Worm (Caenorhabditis elegans): ENCODE measurements around the gene T10H9.8.

The T10H9.8 gene

ce11 chrV:6673967-6674366 lies 21.8 kb downstream of the T10H9.8 start, which contains the start of gene cest-31:
Gene cest-31 (plus strand): TSS chrV:6674267.
- TF ChIP-seq W03F9.2 (tag; optimal IDR thresholded peaks at IDR 0.05) (no peak), dao-5 (tag; optimal IDR thresholded peaks at IDR 0.05) (no peak), him-1 (tag; optimal IDR thresholded peaks at IDR 0.05) (no peak)

- TF ChIP-seq dao-5 (tag; optimal IDR thresholded peaks at IDR 0.05) (no peak), him-1 (tag; optimal IDR thresholded peaks at IDR 0.05) (no peak), W03F9.2 (tag; optimal IDR thresholded peaks at IDR 0.05) (no peak)
Observed at ce11 chrV:6676158-6676849, 24.2 kb downstream of the T10H9.8 start, which contains the start of gene cest-34. Gene cest-34 (plus strand): TSS chrV:6676799.

DNA sequence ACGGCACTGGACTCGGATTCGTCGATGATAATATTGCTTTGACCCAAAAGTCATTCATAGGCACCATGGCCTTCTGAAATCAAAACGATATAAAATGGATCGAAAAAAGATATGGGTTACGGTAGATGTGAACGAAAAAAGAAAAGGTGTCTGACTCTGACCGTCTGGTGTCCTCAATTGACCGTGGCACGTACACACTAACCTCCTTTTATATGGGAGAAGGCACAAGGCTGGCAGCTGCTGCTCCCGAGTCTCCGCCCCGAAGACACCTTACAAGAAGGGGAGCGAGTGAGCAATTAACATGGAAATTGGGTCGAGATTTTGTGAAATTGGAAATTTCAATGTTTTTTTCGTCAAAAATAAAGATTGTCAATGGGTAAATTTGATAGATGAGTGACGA lies 29.4 kb downstream of the T10H9.8 start, which contains the start of gene egl-46:
Gene egl-46 (minus strand): TSS at position 73 of the 400 bp plus-strand sequence.
- TF ChIP-seq him-1 (tag; optimal IDR thresholded peaks at IDR 0.05): no peak
- TF ChIP-seq dao-5 (tag; optimal IDR thresholded peaks at IDR 0.05): no peak
- no peak for TF ChIP-seq W03F9.2 (tag; optimal IDR thresholded peaks at IDR 0.05)

ce11 chrV:6683282-6683681 lies 31.1 kb downstream of the T10H9.8 start:
- TF ChIP-seq dao-5 (tag; optimal IDR thresholded peaks at IDR 0.05): no peak
- TF ChIP-seq him-1 (tag; optimal IDR thresholded peaks at IDR 0.05): no peak
- TF ChIP-seq W03F9.2 (tag; optimal IDR thresholded peaks at IDR 0.05): no peak

DNA sequence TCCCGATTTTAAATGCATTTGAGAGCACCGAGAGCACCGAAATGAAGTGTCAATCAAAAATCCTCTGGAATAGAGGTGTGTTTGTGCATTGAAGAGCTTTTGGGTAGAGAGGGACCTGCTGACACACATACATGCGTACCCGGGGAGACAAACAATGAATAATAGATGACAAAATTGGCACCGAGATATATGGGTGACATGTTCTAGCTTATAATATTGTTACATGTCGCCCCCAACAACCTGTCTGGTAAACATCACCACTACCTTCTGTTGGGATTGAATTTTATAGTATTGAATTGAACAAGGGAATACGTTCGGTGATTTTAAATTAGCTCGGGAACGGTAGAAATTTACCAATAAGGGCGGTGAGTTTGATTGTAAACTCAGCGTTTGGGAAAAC lies 31.6 kb downstream of the T10H9.8 start:
- TF ChIP-seq him-1 (tag; optimal IDR thresholded peaks at IDR 0.05) (no peak), dao-5 (tag; optimal IDR thresholded peaks at IDR 0.05) (no peak), W03F9.2 (tag; optimal IDR thresholded peaks at IDR 0.05) (no peak)

DNA sequence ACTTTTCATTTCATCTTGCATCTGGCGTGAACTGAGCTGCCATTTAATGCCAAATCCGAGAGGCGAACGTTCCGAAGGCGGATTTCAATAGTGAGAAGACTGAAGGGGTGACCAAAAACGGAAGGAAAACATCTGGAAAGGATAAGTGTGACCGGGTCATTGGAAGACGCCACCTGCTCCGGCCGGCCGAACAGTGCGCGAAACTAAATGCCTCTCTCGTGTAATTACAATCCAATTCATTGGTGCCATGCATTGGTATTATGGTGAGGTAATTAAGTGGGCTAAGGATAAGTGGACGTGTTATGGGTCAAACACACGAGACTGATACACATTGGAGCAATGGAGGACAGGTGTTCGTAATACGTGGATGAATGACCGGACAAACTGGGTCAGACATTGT lies 32.4 kb downstream of the T10H9.8 start:
- TF ChIP-seq W03F9.2 (tag; optimal IDR thresholded peaks at IDR 0.05) (no peak), dao-5 (tag; optimal IDR thresholded peaks at IDR 0.05) (no peak), him-1 (tag; optimal IDR thresholded peaks at IDR 0.05) (no peak)

DNA sequence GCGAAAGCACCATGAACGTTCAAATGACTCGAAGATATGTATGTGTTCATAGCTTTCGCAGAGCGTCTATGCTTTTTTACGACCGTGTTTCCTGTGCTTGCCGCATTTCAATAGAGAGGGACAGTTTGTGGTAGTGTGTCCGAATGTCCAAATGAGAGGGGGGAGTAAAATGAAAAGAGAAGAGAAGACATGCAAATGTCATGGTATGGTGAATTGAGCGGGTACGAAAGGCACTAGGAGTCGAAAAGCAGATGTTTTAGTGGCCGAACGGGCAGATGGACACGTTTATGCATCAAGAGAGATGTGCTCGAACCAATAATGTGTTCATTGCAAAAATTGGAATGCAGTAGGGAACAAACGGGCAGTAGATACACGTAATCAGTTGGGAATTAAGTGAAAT lies 33.3 kb downstream of the T10H9.8 start:
- TF ChIP-seq dao-5 (tag; optimal IDR thresholded peaks at IDR 0.05): no peak
- TF ChIP-seq him-1 (tag; optimal IDR thresholded peaks at IDR 0.05): no peak
- no peak for TF ChIP-seq W03F9.2 (tag; optimal IDR thresholded peaks at IDR 0.05)

DNA sequence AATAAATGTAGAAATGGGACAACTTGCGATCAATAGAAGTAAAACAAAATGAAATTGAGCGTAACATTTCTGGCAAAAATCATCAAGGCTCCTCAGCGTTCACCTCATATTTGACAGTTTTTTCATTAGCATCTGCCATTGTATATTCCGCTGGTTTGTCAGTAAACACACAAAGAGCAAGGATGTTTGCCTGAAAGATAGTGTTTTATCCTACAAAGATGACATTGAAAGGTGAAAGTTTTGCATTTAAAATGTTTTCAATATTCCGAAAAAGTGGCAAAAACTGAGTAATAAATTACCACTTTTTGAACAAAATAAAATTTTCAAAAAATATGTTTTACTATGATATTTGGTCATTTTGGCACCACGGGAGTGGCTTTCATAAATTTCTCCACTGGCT lies 33.8 kb downstream of the T10H9.8 start:
- TF ChIP-seq dao-5 (tag; optimal IDR thresholded peaks at IDR 0.05) (no peak), him-1 (tag; optimal IDR thresholded peaks at IDR 0.05) (no peak), W03F9.2 (tag; optimal IDR thresholded peaks at IDR 0.05) (no peak)

ce11 chrV:6688392-6688791 lies 36.2 kb downstream of the T10H9.8 start, which contains the start of gene K11G9.5:
Gene K11G9.5 (minus strand): TSS chrV:6688492.
- TF ChIP-seq dao-5 (tag; optimal IDR thresholded peaks at IDR 0.05) (no peak), W03F9.2 (tag; optimal IDR thresholded peaks at IDR 0.05) (no peak), him-1 (tag; optimal IDR thresholded peaks at IDR 0.05) (no peak)

ce11 chrV:6690075-6690474 lies 37.9 kb downstream of the T10H9.8 start:
- TF ChIP-seq him-1 (tag; optimal IDR thresholded peaks at IDR 0.05) (no peak), dao-5 (tag; optimal IDR thresholded peaks at IDR 0.05) (no peak), W03F9.2 (tag; optimal IDR thresholded peaks at IDR 0.05) (no peak)

- TF ChIP-seq him-1 (tag; optimal IDR thresholded peaks at IDR 0.05) (no peak), W03F9.2 (tag; optimal IDR thresholded peaks at IDR 0.05) (no peak), dao-5 (tag; optimal IDR thresholded peaks at IDR 0.05) (no peak)
Observed at ce11 chrV:6691813-6692351, 39.7 kb downstream of the T10H9.8 start, which contains the start of gene mtl-1. Gene mtl-1 (minus strand): TSS chrV:6691863.

ce11 chrV:6694668-6695067 lies 42.5 kb downstream of the T10H9.8 start, which contains the start of gene W02F12.8:
Gene W02F12.8 (minus strand): TSS chrV:6694768.
- TF ChIP-seq him-1 (tag; optimal IDR thresholded peaks at IDR 0.05): no peak
- TF ChIP-seq W03F9.2 (tag; optimal IDR thresholded peaks at IDR 0.05): no peak
- TF ChIP-seq dao-5 (tag; optimal IDR thresholded peaks at IDR 0.05): no peak

DNA sequence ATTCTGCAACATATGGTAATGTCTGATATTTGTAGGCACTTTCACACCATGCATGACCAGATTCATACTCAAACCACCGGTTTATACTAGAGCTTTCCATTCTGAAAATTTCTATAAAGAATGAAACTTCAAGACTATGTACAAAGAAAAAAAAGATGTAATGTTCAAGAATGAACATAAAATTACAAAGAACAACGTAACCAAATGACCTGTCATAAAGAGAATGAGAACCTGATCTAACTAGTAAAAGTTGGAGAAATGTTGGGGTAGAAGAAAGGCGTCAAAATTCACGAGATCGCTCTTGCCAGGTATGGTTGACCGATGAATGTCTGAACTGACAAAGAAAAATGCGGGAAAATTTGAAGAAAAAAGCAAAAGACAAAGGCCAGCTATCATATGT lies 45.4 kb downstream of the T10H9.8 start, which contains the start of gene W02F12.2:
Gene W02F12.2 (minus strand): TSS at position 101 of the 400 bp plus-strand sequence.
- TF ChIP-seq dao-5 (tag; optimal IDR thresholded peaks at IDR 0.05) (no peak), him-1 (tag; optimal IDR thresholded peaks at IDR 0.05) (no peak), W03F9.2 (tag; optimal IDR thresholded peaks at IDR 0.05) (no peak)

ce11 chrV:6699021-6699420 lies 46.9 kb downstream of the T10H9.8 start:
- TF ChIP-seq dao-5 (tag; optimal IDR thresholded peaks at IDR 0.05) (no peak), W03F9.2 (tag; optimal IDR thresholded peaks at IDR 0.05) (no peak), him-1 (tag; optimal IDR thresholded peaks at IDR 0.05) (no peak)
